Worm (Caenorhabditis elegans): ENCODE results near the gene nstp-8.

- TF ChIP-seq lin-15B (tag; optimal IDR thresholded peaks at IDR 0.05) (no peak), fkh-10 (GFP tag; optimal IDR thresholded peaks at IDR 0.05) (no peak), dmd-9 (GFP tag; IDR thresholded peaks at IDR 0.05) (no peak), duxl-1 (tag; optimal IDR thresholded peaks at IDR 0.05; ENCODE audit: poor library complexity) (no peak), nhr-28 (tag; optimal IDR thresholded peaks at IDR 0.05) (no peak), nhr-237 (tag; optimal IDR thresholded peaks at IDR 0.05) (no peak), snpc-4 (tag; optimal IDR thresholded peaks at IDR 0.05) (no peak), ztf-11 (tag; optimal IDR thresholded peaks at IDR 0.05) (no peak)
These were observed 40.2 kb upstream of the nstp-8 start, which contains the start of gene C45H4.18 for ce11 chrV:2175242-2175641.

Measured in whole organism, L4 larva.